Fruit fly (Drosophila melanogaster) whole organism, embryonic: ENCODE measurements around the gene alpha-Man-Ia.

Experiments
- ATbp ChIP-seq: fragments of 200-800 bp; sonication (Bioruptor generic); optimal IDR thresholded peaks from 2 replicates; lab custom pipeline; 2017; ENCODE audit warnings: missing biosample characterization, mild to moderate bottlenecking, missing genetic modification characterization, missing genetic modification reagents
- Abd-B ChIP-seq: fragments of 200-800 bp; sonication (Bioruptor generic); optimal IDR thresholded peaks from 2 replicates; lab custom pipeline; 2018; ENCODE audit warnings: missing biosample characterization, mild to moderate bottlenecking, missing genetic modification characterization, moderate library complexity
- Atf6 ChIP-seq: fragments of 200-800 bp; sonication (Bioruptor generic); IDR thresholded peaks from 2 replicates; pipeline ENCODE4 v1.3.6; 2022; ENCODE audit warnings: missing biosample characterization, missing genetic modification characterization
- CG10209 ChIP-seq: fragments of 200-800 bp; sonication (Bioruptor generic); optimal IDR thresholded peaks from 3 replicates; lab custom pipeline; 2017; ENCODE audit warnings: missing biosample characterization, mild to moderate bottlenecking, missing genetic modification characterization, missing genetic modification reagents
- CG10366 ChIP-seq: fragments of 200-800 bp; sonication (Bioruptor generic); IDR thresholded peaks from 2 replicates; pipeline ENCODE4 v1.3.6; 2022; ENCODE audit warnings: missing biosample characterization, missing genetic modification characterization
- CG11695 ChIP-seq: fragments of 200-800 bp; sonication (Bioruptor generic); IDR thresholded peaks from 3 replicates; pipeline ENCODE4 v1.3.6; 2022; ENCODE audit warnings: missing biosample characterization, missing genetic modification characterization
- CG12299 ChIP-seq: fragments of 200-800 bp; sonication (Bioruptor generic); optimal IDR thresholded peaks from 2 replicates; lab custom pipeline; 2018; ENCODE audit warnings: missing biosample characterization, mild to moderate bottlenecking, missing genetic modification characterization
- CG1529 ChIP-seq: fragments of 200-800 bp; sonication (Bioruptor generic); optimal IDR thresholded peaks from 3 replicates; lab custom pipeline; 2018; ENCODE audit warnings: missing biosample characterization, missing genetic modification characterization
- CG1602 ChIP-seq: fragments of 200-800 bp; sonication (Bioruptor generic); optimal IDR thresholded peaks from 3 replicates; lab custom pipeline; 2016; ENCODE audit warnings: missing biosample characterization, missing genetic modification characterization
- CG1647 ChIP-seq: fragments of 200-800 bp; sonication (Bioruptor generic); optimal IDR thresholded peaks from 3 replicates; lab custom pipeline; 2016; ENCODE audit warnings: missing biosample characterization, missing genetic modification characterization
- CG16779 ChIP-seq: fragments of 200-800 bp; sonication (Bioruptor generic); IDR thresholded peaks from 2 replicates; pipeline ENCODE4 v1.3.6; 2022; ENCODE audit warnings: missing biosample characterization, missing genetic modification characterization
- CG17186 ChIP-seq: fragments of 200-800 bp; sonication (Bioruptor generic); optimal IDR thresholded peaks from 3 replicates; lab custom pipeline; 2017; ENCODE audit warnings: missing biosample characterization, missing genetic modification reagents, missing genetic modification characterization
- CG17359 ChIP-seq: fragments of 200-800 bp; sonication (Bioruptor generic); optimal IDR thresholded peaks from 3 replicates; lab custom pipeline; 2018; ENCODE audit warnings: missing biosample characterization, mild to moderate bottlenecking, missing genetic modification characterization, moderate library complexity
- CG2129 ChIP-seq: fragments of 200-800 bp; sonication (Bioruptor generic); IDR thresholded peaks from 2 replicates; pipeline ENCODE4 v1.3.6; 2022; ENCODE audit warnings: missing biosample characterization, missing genetic modification characterization; ENCODE audit not compliant: partially characterized antibody
- CG31388 ChIP-seq: fragments of 200-800 bp; sonication (Bioruptor generic); optimal IDR thresholded peaks from 2 replicates; lab custom pipeline; 2016; ENCODE audit warnings: missing biosample characterization, missing genetic modification characterization
- CG34422 ChIP-seq: fragments of 200-800 bp; sonication (Bioruptor generic); IDR thresholded peaks from 3 replicates; pipeline ENCODE4 v1.3.6; 2022; ENCODE audit warnings: missing biosample characterization, missing genetic modification characterization
- CG4328 ChIP-seq: fragments of 200-800 bp; sonication (Bioruptor generic); optimal IDR thresholded peaks from 3 replicates; lab custom pipeline; 2017; ENCODE audit warnings: missing biosample characterization, missing genetic modification reagents, missing genetic modification characterization
- CG5180 ChIP-seq: fragments of 200-800 bp; sonication (Bioruptor generic); optimal IDR thresholded peaks from 3 replicates; lab custom pipeline; 2017; ENCODE audit warnings: missing biosample characterization, missing genetic modification characterization, mild to moderate bottlenecking, moderate library complexity, missing genetic modification reagents
- CG5953 ChIP-seq: fragments of 200-800 bp; sonication (Bioruptor generic); IDR thresholded peaks from 2 replicates; pipeline ENCODE4 v1.3.6; 2022; ENCODE audit warnings: missing biosample characterization, missing genetic modification characterization
- CG6175 ChIP-seq: fragments of 200-800 bp; sonication (Bioruptor generic); IDR thresholded peaks from 3 replicates; pipeline ENCODE4 v1.3.6; 2022; ENCODE audit warnings: missing biosample characterization, missing genetic modification characterization
- CG6272 ChIP-seq: fragments of 200-800 bp; sonication (Bioruptor generic); IDR thresholded peaks from 2 replicates; pipeline ENCODE4 v1.3.6; 2022; ENCODE audit warnings: missing biosample characterization, missing genetic modification characterization
- CG7372 ChIP-seq: fragments of 200-800 bp; sonication (Bioruptor generic); IDR thresholded peaks from 2 replicates; pipeline ENCODE4 v1.3.6; 2022; ENCODE audit warnings: missing biosample characterization, missing genetic modification characterization
- D ChIP-seq, 2 experiments: fragments of 200-800 bp in 1 of 2; fragments of >200 bp in 1 of 2; sonication (Bioruptor generic) in 1 of 2; optimal IDR thresholded peaks; 2 replicates in 1 of 2; 3 replicates in 1 of 2; lab custom pipeline; 2017; ENCODE audit warnings: mild to moderate bottlenecking in 1 of 2, missing biosample characterization in 1 of 2, missing genetic modification characterization in 1 of 2, missing genetic modification reagents in 1 of 2
- Doc3 ChIP-seq: fragments of 200-800 bp; sonication (Bioruptor generic); IDR thresholded peaks from 3 replicates; pipeline ENCODE4 v1.3.6; 2022; ENCODE audit warnings: missing biosample characterization, missing genetic modification characterization; ENCODE audit not compliant: partially characterized antibody
- HmgD ChIP-seq: fragments of 200-800 bp; sonication (Bioruptor generic); optimal IDR thresholded peaks from 3 replicates; lab custom pipeline; 2016; ENCODE audit warnings: missing biosample characterization, missing genetic modification characterization
- Hr51 ChIP-seq, 2 experiments: fragments of 200-800 bp; sonication (Bioruptor generic); optimal IDR thresholded peaks; 2 replicates in 1 of 2; 3 replicates in 1 of 2; lab custom pipeline; 2016 to 2018; ENCODE audit warnings: missing biosample characterization in 2 of 2, missing genetic modification characterization in 2 of 2, mild to moderate bottlenecking in 1 of 2, moderate library complexity in 1 of 2
- Jarid2 ChIP-seq: fragments of 200-800 bp; sonication (Bioruptor generic); optimal IDR thresholded peaks from 3 replicates; lab custom pipeline; 2017; ENCODE audit warnings: mild to moderate bottlenecking, missing biosample characterization, missing genetic modification reagents, missing genetic modification characterization
- MTF-1 ChIP-seq: fragments of 200-800 bp; sonication (Bioruptor generic); optimal IDR thresholded peaks from 2 replicates; lab custom pipeline; 2018; ENCODE audit warnings: missing biosample characterization, mild to moderate bottlenecking, missing genetic modification characterization, borderline replicate concordance
- Mad ChIP-seq: fragments of 200-800 bp; sonication (Bioruptor generic); optimal IDR thresholded peaks from 2 replicates; lab custom pipeline; 2016; ENCODE audit warnings: missing biosample characterization, missing genetic modification characterization
- NC2α ChIP-seq: fragments of 200-800 bp; sonication (Bioruptor generic); optimal IDR thresholded peaks from 2 replicates; lab custom pipeline; 2016; ENCODE audit warnings: missing biosample characterization, missing genetic modification characterization
- Neu2 ChIP-seq: fragments of 200-800 bp; sonication (Bioruptor generic); optimal IDR thresholded peaks from 3 replicates; lab custom pipeline; 2016; ENCODE audit warnings: missing biosample characterization, missing genetic modification characterization, borderline replicate concordance
- Nf-YC ChIP-seq: fragments of 200-800 bp; optimal IDR thresholded peaks from 3 replicates; lab custom pipeline; 2019; ENCODE audit warnings: missing biosample characterization, mild to moderate bottlenecking, missing genetic modification characterization, moderate library complexity
- Xbp1 ChIP-seq: fragments of 200-800 bp; sonication (Bioruptor generic); optimal IDR thresholded peaks from 3 replicates; lab custom pipeline; 2016; ENCODE audit warnings: missing biosample characterization, mild to moderate bottlenecking, missing genetic modification characterization
- ac ChIP-seq: fragments of 200-800 bp; sonication (Bioruptor generic); optimal IDR thresholded peaks from 3 replicates; lab custom pipeline; 2017; ENCODE audit warnings: missing biosample characterization, mild to moderate bottlenecking, missing genetic modification characterization
- bbx ChIP-seq: fragments of 200-800 bp; sonication (Bioruptor generic); IDR thresholded peaks from 2 replicates; pipeline ENCODE4 v1.3.6; 2022; ENCODE audit warnings: missing biosample characterization, missing genetic modification characterization; ENCODE audit not compliant: partially characterized antibody
- ci ChIP-seq: fragments of 200-800 bp; sonication (Bioruptor generic); IDR thresholded peaks from 3 replicates; pipeline ENCODE4 v1.3.6; 2022; ENCODE audit warnings: missing biosample characterization, missing genetic modification characterization
- dan ChIP-seq: fragments of 200-800 bp; sonication (Bioruptor generic); IDR thresholded peaks from 2 replicates; pipeline ENCODE4 v1.3.6; 2022; ENCODE audit warnings: missing biosample characterization, missing genetic modification characterization
- dati ChIP-seq: fragments of 200-800 bp; sonication (Bioruptor generic); IDR thresholded peaks from 2 replicates; pipeline ENCODE4 v1.3.6; 2022; ENCODE audit warnings: missing biosample characterization, missing genetic modification characterization
- esg ChIP-seq: fragments of 200-800 bp; sonication (Bioruptor generic); conservative IDR thresholded peaks from 2 replicates; pipeline ENCODE4 v1.3.6; 2022; ENCODE audit warnings: missing biosample characterization, missing genetic modification characterization
- gce ChIP-seq: fragments of 200-800 bp; sonication (Bioruptor generic); IDR thresholded peaks from 3 replicates; pipeline ENCODE4 v1.3.6; 2022; ENCODE audit warnings: missing biosample characterization, missing genetic modification characterization
- luna ChIP-seq: fragments of 200-800 bp; sonication (Bioruptor generic); optimal IDR thresholded peaks from 2 replicates; lab custom pipeline; 2016; ENCODE audit warnings: missing biosample characterization, missing genetic modification characterization
- maf-S ChIP-seq: fragments of 200-800 bp; sonication (Bioruptor generic); optimal IDR thresholded peaks from 2 replicates; lab custom pipeline; 2016; ENCODE audit warnings: missing biosample characterization, missing genetic modification characterization
- mld ChIP-seq: fragments of 200-800 bp; sonication (Bioruptor generic); IDR thresholded peaks from 3 replicates; pipeline ENCODE4 v1.3.6; 2022; ENCODE audit warnings: missing biosample characterization, missing genetic modification characterization; ENCODE audit not compliant: partially characterized antibody
- nmo ChIP-seq: fragments of 200-800 bp; sonication (Bioruptor generic); optimal IDR thresholded peaks from 2 replicates; lab custom pipeline; 2018; ENCODE audit warnings: missing biosample characterization, mild to moderate bottlenecking, missing genetic modification characterization, moderate library complexity
- pfk ChIP-seq: fragments of 200-800 bp; sonication (Bioruptor generic); optimal IDR thresholded peaks from 2 replicates; lab custom pipeline; 2018; ENCODE audit warnings: missing biosample characterization, mild to moderate bottlenecking, missing genetic modification characterization, moderate library complexity
- sens ChIP-seq: fragments of 200-800 bp; sonication (Bioruptor generic); peaks from one replicate; lab custom pipeline; 2016; ENCODE audit warnings: missing biosample characterization, missing genetic modification characterization
- unc-4 ChIP-seq: fragments of 200-800 bp; sonication (Bioruptor generic); IDR thresholded peaks from 2 replicates; pipeline ENCODE4 v1.3.6; 2022; ENCODE audit warnings: missing biosample characterization, missing genetic modification characterization; ENCODE audit not compliant: partially characterized antibody
- vfl ChIP-seq: fragments of 200-800 bp; sonication (Bioruptor generic); optimal IDR thresholded peaks from 2 replicates; lab custom pipeline; 2016; ENCODE audit warnings: missing biosample characterization, missing genetic modification characterization
- z ChIP-seq: fragments of 200-800 bp; sonication (Bioruptor generic); IDR thresholded peaks from 3 replicates; pipeline ENCODE4 v1.3.6; 2022; ENCODE audit warnings: missing biosample characterization, missing genetic modification characterization

alpha-Man-Ia gene

dm6 chrX:10365748-10366415, 40.1 kb upstream of the alpha-Man-Ia start (continued):
- TF ChIP-seq CG6175 (no peak), z (GFP tag; lab: Robert Waterston, UW) (no peak), Neu2 (no peak), sens (GFP tag; lab: Kevin White, UChicago) (peak; percentile 82), CG1529 (GFP tag; lab: Kevin White, UChicago) (no peak), dati (GFP tag; lab: Robert Waterston, UW) (no peak), CG4328 (GFP tag; lab: Kevin White, UChicago) (no peak), Xbp1 (no peak), Nf-YC (peak; percentile 46), ci (GFP tag; lab: Robert Waterston, UW) (no peak), Hr51 (GFP tag; optimal IDR thresholded peaks at IDR 0.05; lab: Kevin White, UChicago) (peak; percentile 0 to 12), CG5180 (GFP tag; lab: Kevin White, UChicago) (no peak), CG6272 (GFP tag; lab: Robert Waterston, UW) (no peak), esg (no peak), CG7372 (GFP tag; lab: Robert Waterston, UW) (no peak), bbx (GFP tag; lab: Robert Waterston, UW) (peak; percentile 96), CG34422 (GFP tag; lab: Robert Waterston, UW) (peak; percentile 42; the same call in 1 of the 3 replicates), nmo (GFP tag; lab: Kevin White, UChicago) (peak; percentile 42), maf-S (no peak), mld (peak; percentile 89), HmgD (no peak), CG17359 (tag; lab: Kevin White, UChicago) (no peak), vfl (no peak), ac (GFP tag; lab: Kevin White, UChicago) (peak; percentile 6), CG2129 (peak; percentile 48), CG1647 (no peak), NC2α (GFP tag; lab: Kevin White, UChicago) (no peak), CG17186 (no peak), Jarid2 (peak; percentile 37), CG16779 (GFP tag; lab: Robert Waterston, UW) (no peak), pfk (GFP tag; lab: Kevin White, UChicago) (no peak), CG31388 (no peak), CG11695 (GFP tag; lab: Robert Waterston, UW) (no peak), D (optimal IDR thresholded peaks at IDR 0.05; lab: Kevin White, UChicago) (peak; percentile 56), D (GFP tag; optimal IDR thresholded peaks at IDR 0.05; lab: Kevin White, UChicago) (no peak), CG1602 (GFP tag; lab: Kevin White, UChicago) (no peak), Abd-B (GFP tag; lab: Kevin White, UChicago) (no peak), CG10366 (GFP tag; lab: Robert Waterston, UW) (no peak), dan (GFP tag; lab: Robert Waterston, UW) (no peak), CG5953 (GFP tag; lab: Robert Waterston, UW) (no peak), gce (GFP tag; lab: Robert Waterston, UW) (0 out of 3 replicates have a peak, but pooled peaks have one; percentile 21), Atf6 (GFP tag; lab: Robert Waterston, UW) (peak; percentile 18; the same call in 1 of the 2 replicates), unc-4 (GFP tag; lab: Robert Waterston, UW) (peak; percentile 90), Mad (GFP tag; lab: Kevin White, UChicago) (no peak), Doc3 (GFP tag; lab: Robert Waterston, UW) (peak; percentile 82), MTF-1 (no peak), CG10209 (GFP tag; lab: Kevin White, UChicago) (no peak), luna (no peak), ATbp (GFP tag; lab: Kevin White, UChicago) (peak; percentile 38), CG12299 (tag; lab: Kevin White, UChicago) (peak; percentile 41)
